Worm (Caenorhabditis elegans) whole organism, early embryonic: ENCODE measurements around the gene abu-1.

ENCODE experiments used
- B0310.2 ChIP-seq: sonication (generic microtip); optimal IDR thresholded peaks from 2 replicates; lab custom pipeline; 2016; ENCODE audit warnings: mild to moderate bottlenecking, missing genetic modification characterization, missing compliant biosample characterization
- F13C5.2 ChIP-seq: sonication (generic microtip); optimal IDR thresholded peaks from 2 replicates; lab custom pipeline; 2017; ENCODE audit warnings: mild to moderate bottlenecking, missing genetic modification characterization, inconsistent platforms, missing compliant biosample characterization
- aly-1 ChIP-seq: sonication (generic microtip); optimal IDR thresholded peaks from 2 replicates; lab custom pipeline; 2016; ENCODE audit warnings: missing genetic modification characterization, missing compliant biosample characterization
- ama-1 ChIP-seq: fragments of 150-350 bp; optimal IDR thresholded peaks from 2 replicates; lab custom pipeline; 2014
- ceh-13 ChIP-seq: fragments of 200-800 bp; sonication (Bioruptor generic); optimal IDR thresholded peaks from 2 replicates; lab custom pipeline; 2018; ENCODE audit warnings: mild to moderate bottlenecking, missing genetic modification characterization, missing compliant biosample characterization
- ceh-36 ChIP-seq: sonication (generic microtip); optimal IDR thresholded peaks from 2 replicates; lab custom pipeline; 2016; ENCODE audit warnings: missing genetic modification characterization, inconsistent platforms, missing compliant biosample characterization
- ets-7 ChIP-seq: sonication (generic microtip); optimal IDR thresholded peaks from 2 replicates; lab custom pipeline; 2016; ENCODE audit warnings: missing genotype, missing genetic modification characterization, missing compliant biosample characterization
- flt-1 ChIP-seq: fragments of 200-800 bp; sonication (Bioruptor generic); IDR thresholded peaks from 2 replicates; pipeline ENCODE4 v1.3.6; 2022; ENCODE audit warnings: missing genetic modification characterization, missing compliant biosample characterization
- hmbx-1 ChIP-seq: sonication (generic microtip); optimal IDR thresholded peaks from 2 replicates; lab custom pipeline; 2016; ENCODE audit warnings: mild to moderate bottlenecking, missing genetic modification characterization, missing compliant biosample characterization
- hmg-4 ChIP-seq: fragments of 200-800 bp; sonication (Bioruptor generic); optimal IDR thresholded peaks from 2 replicates; lab custom pipeline; 2018; ENCODE audit warnings: mild to moderate bottlenecking, missing genetic modification characterization, missing compliant biosample characterization
- hnd-1 ChIP-seq: sonication (generic microtip); optimal IDR thresholded peaks from 2 replicates; lab custom pipeline; 2016; ENCODE audit warnings: missing genetic modification characterization, missing compliant biosample characterization
- pes-1 ChIP-seq: fragments of 200-800 bp; sonication (Bioruptor generic); IDR thresholded peaks from 2 replicates; pipeline ENCODE4 v1.3.6; 2022; ENCODE audit warnings: missing genetic modification reagents, missing genetic modification characterization, missing compliant biosample characterization
- scrt-1 ChIP-seq: fragments of 200-800 bp; sonication (Bioruptor generic); IDR thresholded peaks from 2 replicates; pipeline ENCODE4 v1.3.6; 2022; ENCODE audit warnings: missing genetic modification characterization, missing compliant biosample characterization
- sea-1 ChIP-seq: fragments of 200-800 bp; sonication (Bioruptor generic); conservative IDR thresholded peaks from 2 replicates; pipeline ENCODE4 v1.3.6; 2022; ENCODE audit warnings: missing genetic modification characterization, missing compliant biosample characterization
- tbx-11 ChIP-seq: fragments of 200-800 bp; sonication (Bioruptor generic); IDR thresholded peaks from 2 replicates; pipeline ENCODE4 v1.3.6; 2022; ENCODE audit warnings: missing genetic modification characterization, missing compliant biosample characterization
- tbx-37 ChIP-seq: fragments of 200-800 bp; sonication (Bioruptor generic); conservative IDR thresholded peaks from 2 replicates; pipeline ENCODE4 v1.3.6; 2022; ENCODE audit warnings: missing genetic modification reagents, missing genetic modification characterization, missing compliant biosample characterization
- tra-4 ChIP-seq: sonication (generic microtip); optimal IDR thresholded peaks from 2 replicates; lab custom pipeline; 2017; ENCODE audit warnings: missing genetic modification characterization, missing compliant biosample characterization

The abu-1 gene

ce11 chrV:10414610-10415009, 33.0 kb upstream of the abu-1 start, which contains the start of gene F15H10.9:
F15H10.9 (minus strand) TSS chrV:10414710.
- TF ChIP-seq hmbx-1 (tag; lab: Kevin White, UChicago) (no peak), ceh-36 (tag; lab: Kevin White, UChicago) (no peak)

DNA sequence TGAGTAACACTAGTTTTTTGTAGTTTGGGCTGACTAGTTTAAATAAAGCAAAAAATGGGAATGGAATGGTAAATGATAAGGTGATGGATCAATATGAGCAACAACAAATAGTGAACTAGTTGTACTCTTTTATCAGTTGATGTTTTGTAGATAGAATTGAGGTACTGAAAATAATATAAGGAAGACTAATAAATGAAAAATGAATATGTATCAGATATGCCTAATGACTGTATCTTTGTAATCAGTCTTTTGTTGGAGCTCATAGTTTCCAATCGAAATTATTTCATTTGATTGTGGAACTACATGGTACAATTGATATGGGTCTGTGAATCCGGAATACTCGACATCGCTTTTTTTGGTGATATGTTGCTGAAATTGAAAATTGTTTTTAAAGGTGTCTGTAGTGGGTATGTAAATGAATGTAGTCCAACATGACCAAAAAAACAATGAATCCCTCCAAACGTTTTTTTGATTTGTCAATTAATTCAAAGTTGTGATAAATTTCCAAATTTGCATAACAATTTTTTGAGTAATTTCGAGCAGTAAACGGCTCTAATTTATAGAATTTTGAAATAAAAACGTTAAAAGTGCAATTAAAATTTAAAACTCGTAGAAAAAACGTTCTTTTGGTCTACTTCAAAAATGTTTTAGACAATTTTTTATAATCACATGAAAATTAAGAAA, 28.5 kb upstream of the abu-1 start, which contains the start of gene F15H10.12:
TSS of gene F15H10.12 (minus strand) at position 51 of the 684 bp plus-strand sequence.
- no peak for TF ChIP-seq aly-1 (tag; lab: Kevin White, UChicago)
- no peak for TF ChIP-seq tra-4
- no peak for TF ChIP-seq scrt-1 (GFP tag; lab: Robert Waterston, UW)
- no peak for TF ChIP-seq hmbx-1 (tag; lab: Kevin White, UChicago)
- TF ChIP-seq sea-1 = no peak
- TF ChIP-seq ets-7 (tag; lab: Kevin White, UChicago) = no peak
- no peak for TF ChIP-seq pes-1 (GFP tag; lab: Robert Waterston, UW)
- TF ChIP-seq F13C5.2 (tag; lab: Kevin White, UChicago) = no peak
- TF ChIP-seq B0310.2 (tag; lab: Kevin White, UChicago) = no peak
- no peak for TF ChIP-seq tbx-37 (GFP tag; lab: Robert Waterston, UW)
- TF ChIP-seq ceh-36 (tag; lab: Kevin White, UChicago) = no peak
- no peak for TF ChIP-seq flt-1 (GFP tag; lab: Robert Waterston, UW)
- TF ChIP-seq tbx-11 (GFP tag; lab: Robert Waterston, UW) = no peak
- no peak for TF ChIP-seq ama-1
- no peak for TF ChIP-seq hmg-4 (GFP tag; lab: Kevin White, UChicago)
- no peak for TF ChIP-seq hnd-1
- no peak for TF ChIP-seq ceh-13 (GFP tag; lab: Kevin White, UChicago)

DNA sequence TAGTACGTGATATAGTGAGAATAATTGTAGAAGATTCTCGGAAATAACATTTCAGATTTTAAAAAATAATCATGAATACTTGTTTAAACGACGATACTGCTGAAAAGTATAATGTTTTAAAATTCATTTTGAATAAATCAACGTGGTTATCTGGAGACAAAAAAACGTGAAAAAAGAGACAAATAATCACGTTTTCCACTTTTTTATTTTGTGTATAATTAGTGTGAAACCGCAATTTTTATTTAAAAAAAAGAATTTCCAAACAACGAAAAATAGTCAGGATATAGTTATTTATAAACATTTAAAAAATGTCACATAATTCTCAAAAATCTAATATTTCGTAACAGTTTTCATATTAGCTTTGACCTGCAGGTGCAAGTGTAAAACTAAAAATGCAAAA, 24.7 kb upstream of the abu-1 start, which contains the start of gene F15H10.7:
TSS of gene F15H10.7 (minus strand) at position 101 of the 400 bp plus-strand sequence.
- TF ChIP-seq ets-7 (tag; lab: Kevin White, UChicago) (no peak), ama-1 (no peak), ceh-13 (GFP tag; lab: Kevin White, UChicago) (no peak), aly-1 (tag; lab: Kevin White, UChicago) (no peak), B0310.2 (tag; lab: Kevin White, UChicago) (no peak), tra-4 (no peak), sea-1 (no peak), hmbx-1 (tag; lab: Kevin White, UChicago) (no peak), F13C5.2 (tag; lab: Kevin White, UChicago) (no peak), scrt-1 (GFP tag; lab: Robert Waterston, UW) (no peak), tbx-37 (GFP tag; lab: Robert Waterston, UW) (no peak), pes-1 (GFP tag; lab: Robert Waterston, UW) (no peak), flt-1 (GFP tag; lab: Robert Waterston, UW) (no peak), hnd-1 (no peak), tbx-11 (GFP tag; lab: Robert Waterston, UW) (no peak), hmg-4 (GFP tag; lab: Kevin White, UChicago) (no peak), ceh-36 (tag; lab: Kevin White, UChicago) (no peak)

- TF ChIP-seq hmbx-1 (tag; lab: Kevin White, UChicago) (no peak), tra-4 (no peak), pes-1 (GFP tag; lab: Robert Waterston, UW) (no peak), F13C5.2 (tag; lab: Kevin White, UChicago) (no peak), ets-7 (tag; lab: Kevin White, UChicago) (no peak), ceh-13 (GFP tag; lab: Kevin White, UChicago) (no peak), sea-1 (no peak), B0310.2 (tag; lab: Kevin White, UChicago) (no peak), hmg-4 (GFP tag; lab: Kevin White, UChicago) (no peak), ceh-36 (tag; lab: Kevin White, UChicago) (no peak), aly-1 (tag; lab: Kevin White, UChicago) (no peak), flt-1 (GFP tag; lab: Robert Waterston, UW) (no peak)
Measured at ce11 chrV:10404701-10405100, 23.1 kb upstream of the abu-1 start.

DNA sequence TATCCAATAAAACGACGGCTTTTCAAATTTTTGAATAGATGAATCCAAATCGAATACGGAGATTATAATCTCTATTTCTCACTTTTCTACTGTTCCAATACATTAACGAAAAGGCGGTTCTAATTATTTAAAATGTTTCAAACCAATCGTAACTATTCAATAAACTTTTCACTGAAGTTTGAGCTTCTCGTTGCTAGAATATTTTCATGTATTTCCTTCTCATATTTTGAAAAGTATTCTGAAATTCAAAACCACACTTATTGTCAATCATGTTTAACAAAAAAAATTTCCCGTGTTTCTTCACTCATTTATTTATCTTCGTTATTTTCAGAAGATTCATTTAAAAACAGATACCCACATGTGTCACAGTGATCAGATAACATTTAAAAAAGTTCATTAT, 21.2 kb upstream of the abu-1 start, which contains the start of gene F15H10.8:
TSS of gene F15H10.8 (minus strand) at position 101 of the 400 bp plus-strand sequence.
- TF ChIP-seq ama-1 = no peak
- TF ChIP-seq pes-1 (GFP tag; lab: Robert Waterston, UW) = no peak
- TF ChIP-seq ceh-36 (tag; lab: Kevin White, UChicago) = no peak
- TF ChIP-seq scrt-1 (GFP tag; lab: Robert Waterston, UW) = no peak
- no peak for TF ChIP-seq hmg-4 (GFP tag; lab: Kevin White, UChicago)
- TF ChIP-seq hnd-1 = no peak
- no peak for TF ChIP-seq tbx-37 (GFP tag; lab: Robert Waterston, UW)

DNA sequence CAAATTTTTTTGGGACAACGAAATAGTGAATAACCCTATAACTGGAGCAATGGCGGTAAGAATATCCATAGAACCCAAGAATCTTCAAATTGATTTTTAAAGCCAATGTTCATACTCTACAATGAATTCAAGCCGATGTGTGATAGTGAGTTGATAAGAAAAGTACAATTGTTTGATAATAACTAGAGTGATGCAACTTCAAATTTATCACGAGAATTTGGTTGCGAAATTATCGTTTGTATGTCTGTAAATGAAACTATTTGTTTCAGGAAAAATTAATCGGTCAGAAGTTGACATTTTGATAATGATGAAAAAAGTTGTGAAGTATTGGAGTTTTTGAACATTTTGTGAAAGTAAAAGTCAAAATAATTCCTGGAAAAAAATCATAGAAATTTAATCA, 17.7 kb upstream of the abu-1 start:
- no peak for TF ChIP-seq ets-7 (tag; lab: Kevin White, UChicago)
- no peak for TF ChIP-seq hmbx-1 (tag; lab: Kevin White, UChicago)
- no peak for TF ChIP-seq pes-1 (GFP tag; lab: Robert Waterston, UW)
- TF ChIP-seq F13C5.2 (tag; lab: Kevin White, UChicago) = no peak
- TF ChIP-seq ama-1 = no peak
- no peak for TF ChIP-seq hmg-4 (GFP tag; lab: Kevin White, UChicago)
- TF ChIP-seq ceh-13 (GFP tag; lab: Kevin White, UChicago) = no peak
- TF ChIP-seq scrt-1 (GFP tag; lab: Robert Waterston, UW) = no peak
- no peak for TF ChIP-seq tra-4

- TF ChIP-seq tra-4 (no peak), tbx-11 (GFP tag; lab: Robert Waterston, UW) (no peak), ets-7 (tag; lab: Kevin White, UChicago) (no peak)
Measured at ce11 chrV:10398431-10398830, 16.8 kb upstream of the abu-1 start, which contains the start of gene ugt-2. ugt-2 (plus strand) TSS chrV:10398801.
